Worm (Caenorhabditis elegans): ENCODE measurements around the gene ser-6.

Gene ser-6

DNA sequence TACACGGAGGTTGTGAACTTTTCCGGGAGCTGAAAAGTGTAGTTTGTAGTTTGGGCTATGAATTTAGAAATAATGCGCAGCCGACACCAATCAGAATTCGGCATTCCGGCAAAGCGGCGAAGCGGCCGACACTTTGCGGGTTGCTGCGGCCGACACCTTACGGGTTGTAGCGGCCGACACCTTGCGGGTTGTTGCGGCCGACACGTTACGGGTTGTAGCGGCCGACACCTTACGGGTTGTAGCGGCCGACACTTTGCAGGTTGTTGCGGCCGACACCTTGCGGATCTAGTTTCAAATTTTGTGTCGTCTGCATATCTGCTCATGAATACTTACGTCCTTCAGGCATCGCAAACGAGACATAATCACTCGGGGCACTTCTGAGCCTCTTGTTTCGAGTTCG is 7.0 kb downstream of the ser-6 start:
- TF ChIP-seq ceh-18 (tag; optimal IDR thresholded peaks at IDR 0.05): no peak
- TF ChIP-seq ceh-9 (tag; optimal IDR thresholded peaks at IDR 0.05): no peak
- no peak for TF ChIP-seq elt-4 (tag; optimal IDR thresholded peaks at IDR 0.05)
- TF ChIP-seq F13H6.1 (tag; optimal IDR thresholded peaks at IDR 0.05): no peak
- TF ChIP-seq eyg-1 (tag; optimal IDR thresholded peaks at IDR 0.05): no peak
- TF ChIP-seq ceh-31 (tag; optimal IDR thresholded peaks at IDR 0.05): no peak
- TF ChIP-seq rnt-1 (tag; optimal IDR thresholded peaks at IDR 0.05): no peak
- no peak for TF ChIP-seq sdc-2 (tag; optimal IDR thresholded peaks at IDR 0.05)

DNA sequence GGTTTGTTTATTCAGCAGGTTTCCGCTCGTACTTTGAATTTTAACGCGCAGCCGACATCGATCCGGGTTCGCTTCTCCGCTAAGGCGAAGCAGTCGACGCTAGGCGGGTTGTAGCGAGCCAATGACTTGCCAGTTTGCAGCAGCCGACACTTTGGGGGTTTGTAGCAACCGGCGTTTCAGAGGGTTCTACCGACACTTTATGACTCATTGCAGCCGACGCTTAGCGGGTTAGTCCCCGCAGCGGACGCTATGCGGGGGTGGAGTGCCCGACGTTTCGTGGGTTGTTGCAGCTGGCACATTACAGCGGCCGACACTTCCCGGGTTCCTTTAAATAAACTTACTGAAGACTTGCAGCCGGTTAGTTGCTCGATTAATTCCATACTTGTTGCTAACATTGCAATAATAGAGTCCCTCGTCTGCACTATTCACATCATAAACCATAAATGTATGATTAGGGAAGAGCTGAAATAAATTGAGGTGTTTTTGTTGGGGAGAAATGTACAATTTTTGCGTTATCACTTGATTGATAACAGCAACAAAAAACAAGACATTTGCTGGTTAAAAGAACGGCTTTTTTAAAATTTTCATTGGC is 9.6 kb downstream of the ser-6 start, which contains the start of gene Y54G2A.57:
Y54G2A.57 (plus strand) TSS at position 542 of the 592 bp plus-strand sequence.
- TF ChIP-seq F13H6.1 (tag; optimal IDR thresholded peaks at IDR 0.05): no peak
- no peak for TF ChIP-seq hlh-30 (tag; optimal IDR thresholded peaks at IDR 0.05; ENCODE audit: insufficient read depth)
- no peak for TF ChIP-seq syd-9 (tag; optimal IDR thresholded peaks at IDR 0.05)
- no peak for TF ChIP-seq sox-4 (tag; optimal IDR thresholded peaks at IDR 0.05)
- TF ChIP-seq pha-2 (tag; optimal IDR thresholded peaks at IDR 0.05): no peak
- no peak for TF ChIP-seq hlh-15 (tag; optimal IDR thresholded peaks at IDR 0.05)
- no peak for TF ChIP-seq nhr-232 (tag; optimal IDR thresholded peaks at IDR 0.05)
- no peak for TF ChIP-seq hlh-13 (GFP tag; optimal IDR thresholded peaks at IDR 0.05)
- TF ChIP-seq unc-86 (tag; optimal IDR thresholded peaks at IDR 0.05): no peak
- no peak for TF ChIP-seq ref-2 (tag; optimal IDR thresholded peaks at IDR 0.05)
- TF ChIP-seq unc-55 (GFP tag; optimal IDR thresholded peaks at IDR 0.05): no peak
- TF ChIP-seq ama-1 (optimal IDR thresholded peaks at IDR 0.05): no peak
- TF ChIP-seq ceh-6 (GFP tag; optimal IDR thresholded peaks at IDR 0.05): no peak
- no peak for TF ChIP-seq fkh-6 (tag; optimal IDR thresholded peaks at IDR 0.05)
- TF ChIP-seq gmeb-2 (tag; optimal IDR thresholded peaks at IDR 0.05): no peak
- no peak for TF ChIP-seq pat-9 (tag; optimal IDR thresholded peaks at IDR 0.05)
- no peak for TF ChIP-seq ceh-45 (GFP tag; IDR thresholded peaks at IDR 0.05)
- no peak for TF ChIP-seq ceh-9 (tag; optimal IDR thresholded peaks at IDR 0.05)

DNA sequence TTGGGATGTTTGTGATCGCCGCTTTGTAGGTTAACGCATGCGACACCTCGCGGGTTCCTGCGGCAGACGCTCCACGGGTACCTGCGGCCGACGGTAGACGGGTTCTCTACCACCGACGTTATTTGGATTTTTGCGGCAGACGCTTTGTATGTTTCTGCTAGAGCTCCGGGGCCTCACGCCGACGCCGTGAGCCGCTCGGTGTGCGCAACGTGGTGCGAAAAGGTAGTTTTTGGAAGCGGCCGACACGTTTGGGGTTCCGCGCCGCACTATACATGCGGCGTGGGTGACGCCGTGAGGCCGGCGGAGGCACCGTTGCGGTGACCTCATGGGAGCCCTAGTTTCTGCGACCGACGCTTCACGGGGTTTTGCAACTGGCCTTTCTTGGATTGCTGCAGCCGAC is 11.2 kb downstream of the ser-6 start:
- no peak for TF ChIP-seq zip-5 (tag; optimal IDR thresholded peaks at IDR 0.05)
- TF ChIP-seq C08G9.2 (tag; optimal IDR thresholded peaks at IDR 0.05): peak; percentile 12

DNA sequence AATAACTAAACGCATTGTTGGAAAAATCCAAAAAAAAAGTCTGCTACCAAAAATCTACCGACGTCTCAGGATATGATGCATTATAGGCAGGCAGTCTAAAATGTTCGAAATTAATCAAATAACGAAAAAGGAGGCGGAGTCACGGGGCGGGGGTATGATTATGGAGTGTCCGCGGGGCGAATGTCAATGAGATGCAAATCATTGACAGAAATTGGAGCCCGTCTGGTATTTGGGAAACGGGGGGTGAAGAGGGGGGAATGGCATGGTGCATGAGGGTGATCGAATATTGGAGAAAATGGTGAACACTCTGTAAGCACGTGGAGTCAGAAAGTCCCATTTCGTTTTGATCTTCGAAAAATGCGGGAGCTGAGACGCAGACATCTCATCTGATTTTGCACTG is 18.5 kb downstream of the ser-6 start, which contains the start of gene lad-2:
lad-2 (minus strand) TSS at position 101 of the 400 bp plus-strand sequence.
- TF ChIP-seq fkh-10 (GFP tag; optimal IDR thresholded peaks at IDR 0.05): no peak
- TF ChIP-seq unc-86 (tag; optimal IDR thresholded peaks at IDR 0.05): no peak
- no peak for TF ChIP-seq zip-5 (tag; optimal IDR thresholded peaks at IDR 0.05)
- no peak for TF ChIP-seq ttx-3 (tag; optimal IDR thresholded peaks at IDR 0.05)
- no peak for TF ChIP-seq ceh-22 (tag; optimal IDR thresholded peaks at IDR 0.05)
- TF ChIP-seq lin-11 (tag; optimal IDR thresholded peaks at IDR 0.05): no peak
- no peak for TF ChIP-seq tbx-2 (tag; optimal IDR thresholded peaks at IDR 0.05)
- no peak for TF ChIP-seq syd-9 (tag; optimal IDR thresholded peaks at IDR 0.05)
- TF ChIP-seq K09A11.1 (tag; optimal IDR thresholded peaks at IDR 0.05; ENCODE audit: insufficient read depth): no peak
- no peak for TF ChIP-seq F13H6.1 (tag; optimal IDR thresholded peaks at IDR 0.05)
- TF ChIP-seq C38D4.7 (GFP tag; optimal IDR thresholded peaks at IDR 0.05): no peak
- no peak for TF ChIP-seq dve-1 (tag; optimal IDR thresholded peaks at IDR 0.05)
- TF ChIP-seq sox-2 (GFP tag; IDR thresholded peaks at IDR 0.05): no peak
- TF ChIP-seq npax-4 (tag; optimal IDR thresholded peaks at IDR 0.05): no peak
- TF ChIP-seq tbx-7 (tag; optimal IDR thresholded peaks at IDR 0.05): no peak
- TF ChIP-seq ceh-14 (tag; optimal IDR thresholded peaks at IDR 0.05): no peak
- no peak for TF ChIP-seq ets-4 (tag; optimal IDR thresholded peaks at IDR 0.05)
- no peak for TF ChIP-seq elt-4 (tag; optimal IDR thresholded peaks at IDR 0.05)
- no peak for TF ChIP-seq ztf-16 (tag; optimal IDR thresholded peaks at IDR 0.05)
- no peak for TF ChIP-seq T23F11.4 (GFP tag; optimal IDR thresholded peaks at IDR 0.05)

All from whole organism, late embryonic.